Fruit fly (Drosophila melanogaster): Measurements from ENCODE around the gene CG11885.

The CG11885 gene

DNA sequence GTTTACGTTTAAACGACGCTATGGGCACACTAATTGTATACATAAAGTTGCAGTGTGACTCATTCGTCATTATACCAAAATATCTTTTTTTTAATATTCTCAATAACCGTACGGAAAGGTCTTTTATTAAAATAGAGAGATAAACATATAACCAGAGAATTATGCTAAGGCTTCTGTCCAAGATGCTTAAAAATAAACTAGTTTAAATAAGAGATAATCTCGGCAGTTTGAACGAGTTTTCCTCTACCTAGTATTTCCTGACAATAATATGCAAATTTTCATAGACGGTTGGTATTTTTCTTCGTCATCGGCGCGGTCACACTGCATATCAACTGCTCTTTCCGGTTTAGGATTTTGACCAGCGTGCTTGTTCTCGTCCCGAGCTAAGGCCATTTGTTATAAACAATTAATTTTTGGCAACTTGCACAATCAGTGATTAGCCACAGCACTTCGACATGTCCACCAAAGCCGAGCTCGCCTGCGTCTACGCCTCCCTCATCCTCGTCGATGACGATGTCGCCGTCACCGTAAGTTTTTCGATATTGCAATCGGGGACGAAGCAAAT, 1.5 kb downstream of the CG11885 start, which contains the start of the genes CG13690 and RpLP1 (continued):
- TF ChIP-seq CG4328 (GFP tag; optimal IDR thresholded peaks at IDR 0.05) (peak; percentile 89), pan (optimal IDR thresholded peaks at IDR 0.05) (no peak), pan (GFP tag; optimal IDR thresholded peaks at IDR 0.05 in 1 of 2, IDR thresholded peaks at IDR 0.05 in 1 of 2) (peak in 1 of 2 experiments; percentile 69), CG32532 (GFP tag; IDR thresholded peaks at IDR 0.05) (peak; percentile 72), CG9215 (GFP tag; IDR thresholded peaks at IDR 0.05) (no peak), CG10209 (GFP tag; optimal IDR thresholded peaks at IDR 0.05) (peak; percentile 82), dysf (GFP tag; IDR thresholded peaks at IDR 0.05) (peak; percentile 59; the same call in 2 of the 3 replicates), pnt (GFP tag; optimal IDR thresholded peaks at IDR 0.05) (no peak), NK7.1 (GFP tag; optimal IDR thresholded peaks at IDR 0.05) (peak; percentile 54), CG6689 (GFP tag; IDR thresholded peaks at IDR 0.05) (no peak), slou (GFP tag; optimal IDR thresholded peaks at IDR 0.05) (peak; percentile 39), Camta (GFP tag; optimal IDR thresholded peaks at IDR 0.05) (peak; percentile 68), Atf6 (GFP tag; IDR thresholded peaks at IDR 0.05) (peak; percentile 72), lmd (GFP tag; IDR thresholded peaks at IDR 0.05) (no peak), Lhr (GFP tag; optimal IDR thresholded peaks at IDR 0.05) (peak; percentile 84), Blimp-1 (GFP tag; optimal IDR thresholded peaks at IDR 0.05) (peak; percentile 41), CG12659 (GFP tag; optimal IDR thresholded peaks at IDR 0.05) (peak; percentile 92), eve (GFP tag; optimal IDR thresholded peaks at IDR 0.05) (no peak), peb (GFP tag; IDR thresholded peaks at IDR 0.05) (no peak), mam (GFP tag; optimal IDR thresholded peaks at IDR 0.05) (peak; percentile 25), CG3407 (GFP tag; optimal IDR thresholded peaks at IDR 0.05) (peak; percentile 73), danr (GFP tag; IDR thresholded peaks at IDR 0.05) (no peak), CG9727 (GFP tag; optimal IDR thresholded peaks at IDR 0.05) (peak; percentile 93), E2f1 (GFP tag; IDR thresholded peaks at IDR 0.05) (0 out of 2 replicates have a peak, but pooled peaks have one; percentile 16), cas (GFP tag; IDR thresholded peaks at IDR 0.05) (0 out of 2 replicates have a peak, but pooled peaks have one; percentile 6), CG7987 (GFP tag; optimal IDR thresholded peaks at IDR 0.05) (peak; percentile 92), pita (GFP tag; optimal IDR thresholded peaks at IDR 0.05) (no peak), CG16813 (GFP tag; IDR thresholded peaks at IDR 0.05; ENCODE audit: partially characterized antibody) (no peak; the same call in 2 of the 3 replicates), Fer3 (tag; optimal IDR thresholded peaks at IDR 0.05) (peak; percentile 80), CG4360 (GFP tag; IDR thresholded peaks at IDR 0.05) (peak; percentile 47; the same call in 1 of the 2 replicates), hkb (optimal IDR thresholded peaks at IDR 0.05) (no peak), hkb (GFP tag; IDR thresholded peaks at IDR 0.05) (peak; percentile 71), Atf-2 (GFP tag; optimal IDR thresholded peaks at IDR 0.05) (peak; percentile 11), CG14050 (GFP tag; IDR thresholded peaks at IDR 0.05) (peak; percentile 25; the same call in 1 of the 3 replicates), CG1603 (tag; optimal IDR thresholded peaks at IDR 0.05) (peak; percentile 70), CG8281 (tag; optimal IDR thresholded peaks at IDR 0.05) (peak; percentile 17), CG10147 (GFP tag; optimal IDR thresholded peaks at IDR 0.05) (peak; percentile 77), yki (optimal IDR thresholded peaks at IDR 0.05) (no peak), Meics (GFP tag; optimal IDR thresholded peaks at IDR 0.05) (peak; percentile 91), ara (GFP tag; IDR thresholded peaks at IDR 0.05) (peak; percentile 53; the same call in 1 of the 2 replicates), amos (GFP tag; IDR thresholded peaks at IDR 0.05; ENCODE audit: partially characterized antibody) (peak; percentile 25; the same call in 1 of the 2 replicates), CG4820 (GFP tag; optimal IDR thresholded peaks at IDR 0.05) (peak; percentile 33), zfh1 (GFP tag; IDR thresholded peaks at IDR 0.05) (peak; percentile 76), CG15601 (tag; optimal IDR thresholded peaks at IDR 0.05) (peak; percentile 86), CG4707 (GFP tag; optimal IDR thresholded peaks at IDR 0.05) (peak; percentile 57), HHEX (GFP tag; optimal IDR thresholded peaks at IDR 0.05) (peak; percentile 85), CG6791 (GFP tag; IDR thresholded peaks at IDR 0.05; ENCODE audit: partially characterized antibody) (no peak), CG16863 (GFP tag; optimal IDR thresholded peaks at IDR 0.05) (peak; percentile 64), CG3163 (GFP tag; optimal IDR thresholded peaks at IDR 0.05) (peak; percentile 41), ken (GFP tag; IDR thresholded peaks at IDR 0.05) (peak; percentile 61; the same call in 2 of the 3 replicates)

Measured in whole organism, embryonic.